Fruit fly (Drosophila melanogaster) whole organism, embryonic: ENCODE results near the gene CG14450.
A peak's percentile ranks its signal among the peaks of the same experiment; 100 is the strongest.

Source experiments
- Ada2b ChIP-seq: fragments of 200-800 bp; sonication (Bioruptor generic); IDR thresholded peaks from 2 replicates; pipeline ENCODE4 v1.3.6; 2022; ENCODE audit warnings: missing biosample characterization, missing genetic modification characterization
- BEAF-32 ChIP-seq: fragments of 200-800 bp; sonication (Bioruptor generic); optimal IDR thresholded peaks from 3 replicates; lab custom pipeline; 2017; ENCODE audit warnings: missing biosample characterization, missing genetic modification characterization, mild to moderate bottlenecking, moderate library complexity, missing genetic modification reagents
- BtbVII ChIP-seq: fragments of 200-800 bp; sonication (Bioruptor generic); optimal IDR thresholded peaks from 3 replicates; lab custom pipeline; 2017; ENCODE audit warnings: missing biosample characterization, mild to moderate bottlenecking, missing genetic modification characterization
- CG10959 ChIP-seq: fragments of 200-800 bp; sonication (Bioruptor generic); IDR thresholded peaks from 2 replicates; pipeline ENCODE4 v1.3.6; 2022; ENCODE audit warnings: missing biosample characterization, missing genetic modification characterization
- CG11504 ChIP-seq: fragments of 200-800 bp; sonication (Bioruptor generic); optimal IDR thresholded peaks from 3 replicates; lab custom pipeline; 2019; ENCODE audit warnings: missing biosample characterization, mild to moderate bottlenecking, missing genetic modification characterization, moderate library complexity
- CG12769 ChIP-seq: fragments of 200-800 bp; sonication (Bioruptor generic); optimal IDR thresholded peaks from 2 replicates; lab custom pipeline; 2019; ENCODE audit warnings: missing biosample characterization, mild to moderate bottlenecking, missing genetic modification characterization, moderate library complexity
- CG12942 ChIP-seq: fragments of 200-800 bp; sonication (Bioruptor generic); optimal IDR thresholded peaks from 3 replicates; lab custom pipeline; 2016; ENCODE audit warnings: missing biosample characterization, missing genetic modification characterization
- CG14050 ChIP-seq: fragments of 200-800 bp; sonication (Bioruptor generic); IDR thresholded peaks from 3 replicates; pipeline ENCODE4 v1.3.6; 2022; ENCODE audit warnings: missing biosample characterization, missing genetic modification characterization
- CG18619 ChIP-seq: fragments of 200-800 bp; sonication (Bioruptor generic); optimal IDR thresholded peaks from 3 replicates; lab custom pipeline; 2017; ENCODE audit warnings: missing biosample characterization, mild to moderate bottlenecking, missing genetic modification characterization
- CG2120 ChIP-seq: fragments of 200-800 bp; sonication (Bioruptor generic); optimal IDR thresholded peaks from 3 replicates; lab custom pipeline; 2016; ENCODE audit warnings: missing biosample characterization, missing genetic modification characterization
- CG2129 ChIP-seq: fragments of 200-800 bp; sonication (Bioruptor generic); IDR thresholded peaks from 2 replicates; pipeline ENCODE4 v1.3.6; 2022; ENCODE audit warnings: missing biosample characterization, missing genetic modification characterization; ENCODE audit not compliant: partially characterized antibody
- CG30020 ChIP-seq: fragments of 200-800 bp; optimal IDR thresholded peaks from 2 replicates; lab custom pipeline; 2019; ENCODE audit warnings: missing biosample characterization, mild to moderate bottlenecking, missing genetic modification characterization, moderate library complexity
- CG30403 ChIP-seq: fragments of 200-800 bp; sonication (Bioruptor generic); optimal IDR thresholded peaks from 3 replicates; lab custom pipeline; 2016; ENCODE audit warnings: missing biosample characterization, missing genetic modification characterization
- CG30431 ChIP-seq: fragments of 200-800 bp; sonication (Bioruptor generic); optimal IDR thresholded peaks from 2 replicates; lab custom pipeline; 2017; ENCODE audit warnings: missing biosample characterization, missing genetic modification characterization
- CG34224 ChIP-seq: fragments of 200-800 bp; sonication (Bioruptor generic); IDR thresholded peaks from 3 replicates; pipeline ENCODE4 v1.3.6; 2022; ENCODE audit warnings: missing biosample characterization, missing genetic modification characterization; ENCODE audit not compliant: partially characterized antibody
- CG34376 ChIP-seq: fragments of 200-800 bp; sonication (Bioruptor generic); optimal IDR thresholded peaks from 2 replicates; lab custom pipeline; 2018; ENCODE audit warnings: missing biosample characterization, mild to moderate bottlenecking, missing genetic modification characterization
- CG3847 ChIP-seq: fragments of 200-800 bp; sonication (Bioruptor generic); IDR thresholded peaks from 2 replicates; pipeline ENCODE4 v1.3.6; 2022; ENCODE audit warnings: missing biosample characterization, missing genetic modification characterization
- CG43689 ChIP-seq: fragments of 200-800 bp; sonication (Bioruptor generic); IDR thresholded peaks from 2 replicates; pipeline ENCODE4 v1.3.6; 2022; ENCODE audit warnings: missing biosample characterization, missing genetic modification characterization
- CG4424 ChIP-seq: fragments of 200-800 bp; sonication (Bioruptor generic); optimal IDR thresholded peaks from 3 replicates; lab custom pipeline; 2016; ENCODE audit warnings: missing biosample characterization, missing genetic modification characterization
- CG5180 ChIP-seq: fragments of 200-800 bp; sonication (Bioruptor generic); optimal IDR thresholded peaks from 3 replicates; lab custom pipeline; 2017; ENCODE audit warnings: missing biosample characterization, missing genetic modification characterization, mild to moderate bottlenecking, moderate library complexity, missing genetic modification reagents
- CG6272 ChIP-seq: fragments of 200-800 bp; sonication (Bioruptor generic); IDR thresholded peaks from 2 replicates; pipeline ENCODE4 v1.3.6; 2022; ENCODE audit warnings: missing biosample characterization, missing genetic modification characterization
- CG6765 ChIP-seq: fragments of 200-800 bp; sonication (Bioruptor generic); optimal IDR thresholded peaks from 3 replicates; lab custom pipeline; 2017; ENCODE audit warnings: missing biosample characterization, mild to moderate bottlenecking, missing genetic modification characterization
- CG6791 ChIP-seq: fragments of 200-800 bp; sonication (Bioruptor generic); IDR thresholded peaks from 3 replicates; pipeline ENCODE4 v1.3.6; 2022; ENCODE audit warnings: missing biosample characterization, missing genetic modification characterization; ENCODE audit not compliant: partially characterized antibody
- CG7372 ChIP-seq: fragments of 200-800 bp; sonication (Bioruptor generic); IDR thresholded peaks from 2 replicates; pipeline ENCODE4 v1.3.6; 2022; ENCODE audit warnings: missing biosample characterization, missing genetic modification characterization
- CG7839 ChIP-seq: fragments of 200-800 bp; sonication (Bioruptor generic); optimal IDR thresholded peaks from 3 replicates; lab custom pipeline; 2018; ENCODE audit warnings: missing biosample characterization, mild to moderate bottlenecking, missing genetic modification characterization, moderate library complexity
- CG8478 ChIP-seq: fragments of >200 bp; optimal IDR thresholded peaks from 2 replicates; lab custom pipeline; 2018
- Dek ChIP-seq: fragments of 200-800 bp; sonication (Bioruptor generic); optimal IDR thresholded peaks from 3 replicates; lab custom pipeline; 2019; ENCODE audit warnings: missing biosample characterization, mild to moderate bottlenecking, missing genetic modification characterization, moderate library complexity
- Gug ChIP-seq: fragments of 200-800 bp; sonication (Bioruptor generic); IDR thresholded peaks from 4 replicates; pipeline ENCODE4 v1.3.6; 2022; ENCODE audit warnings: missing biosample characterization, missing genetic modification characterization
- HmgD ChIP-seq: fragments of 200-800 bp; sonication (Bioruptor generic); optimal IDR thresholded peaks from 3 replicates; lab custom pipeline; 2016; ENCODE audit warnings: missing biosample characterization, missing genetic modification characterization
- Hr39 ChIP-seq: fragments of >200 bp; optimal IDR thresholded peaks from 2 replicates; lab custom pipeline; 2017
- Hr78 ChIP-seq, 2 experiments: fragments of 200-800 bp in 1 of 2; fragments of >200 bp in 1 of 2; sonication (Bioruptor generic) in 1 of 2; optimal IDR thresholded peaks; 2 replicates each; lab custom pipeline; 2017 to 2019; ENCODE audit warnings: missing biosample characterization in 2 of 2, missing genetic modification characterization in 2 of 2, mild to moderate bottlenecking in 1 of 2, moderate library complexity in 1 of 2
- Ptx1 ChIP-seq: fragments of 200-800 bp; sonication (Bioruptor generic); IDR thresholded peaks from 2 replicates; pipeline ENCODE4 v1.3.6; 2022; ENCODE audit warnings: missing biosample characterization, missing genetic modification characterization
- Tbp ChIP-seq: fragments of >200 bp; optimal IDR thresholded peaks from 2 replicates; lab custom pipeline; 2018; ENCODE audit warnings: missing biosample characterization, missing genetic modification characterization
- Usf ChIP-seq: fragments of 200-800 bp; sonication (Bioruptor generic); optimal IDR thresholded peaks from 2 replicates; lab custom pipeline; 2017; ENCODE audit warnings: missing genotype, missing biosample characterization, missing genetic modification characterization
- Xrp1 ChIP-seq: fragments of 200-800 bp; sonication (Bioruptor generic); IDR thresholded peaks from 2 replicates; pipeline ENCODE4 v1.3.6; 2022; ENCODE audit warnings: missing biosample characterization, missing genetic modification characterization
- ab ChIP-seq: fragments of 200-800 bp; sonication (Bioruptor generic); optimal IDR thresholded peaks from 2 replicates; lab custom pipeline; 2016; ENCODE audit warnings: missing biosample characterization, missing genetic modification characterization
- abd-A ChIP-seq: fragments of 200-800 bp; sonication (Bioruptor generic); optimal IDR thresholded peaks from 3 replicates; lab custom pipeline; 2019; ENCODE audit warnings: missing biosample characterization, mild to moderate bottlenecking, missing genetic modification characterization, moderate library complexity
- ase ChIP-seq: fragments of 200-800 bp; sonication (Bioruptor generic); IDR thresholded peaks from 3 replicates; pipeline ENCODE4 v1.3.6; 2022; ENCODE audit warnings: missing biosample characterization, missing genetic modification characterization
- chm ChIP-seq: fragments of 200-800 bp; sonication (Bioruptor generic); IDR thresholded peaks from 2 replicates; pipeline ENCODE4 v1.3.6; 2022; ENCODE audit warnings: missing biosample characterization, missing genetic modification characterization
- ems ChIP-seq: fragments of 200-800 bp; sonication (Bioruptor generic); optimal IDR thresholded peaks from 3 replicates; lab custom pipeline; 2016; ENCODE audit warnings: missing biosample characterization, missing genetic modification characterization
- eyg ChIP-seq: fragments of 200-800 bp; sonication (Bioruptor generic); optimal IDR thresholded peaks from 3 replicates; lab custom pipeline; 2016; ENCODE audit warnings: missing biosample characterization, missing genetic modification characterization
- klu ChIP-seq: fragments of 200-800 bp; sonication (Bioruptor generic); IDR thresholded peaks from 2 replicates; pipeline ENCODE4 v1.3.6; 2022; ENCODE audit warnings: missing biosample characterization, missing genetic modification characterization
- kni ChIP-seq: fragments of 200-800 bp; sonication (Bioruptor generic); optimal IDR thresholded peaks from 3 replicates; lab custom pipeline; 2017; ENCODE audit warnings: mild to moderate bottlenecking, missing biosample characterization, missing genetic modification reagents, missing genetic modification characterization
- odd ChIP-seq: fragments of 200-800 bp; sonication (Bioruptor generic); optimal IDR thresholded peaks from 2 replicates; lab custom pipeline; 2017; ENCODE audit warnings: missing biosample characterization, mild to moderate bottlenecking, missing genetic modification characterization
- org-1 ChIP-seq: fragments of 200-800 bp; sonication (Bioruptor generic); optimal IDR thresholded peaks from 2 replicates; lab custom pipeline; 2017; ENCODE audit warnings: missing biosample characterization, missing genetic modification characterization
- ranshi ChIP-seq: fragments of 200-800 bp; sonication (Bioruptor generic); IDR thresholded peaks from 2 replicates; pipeline ENCODE4 v1.3.6; 2022; ENCODE audit warnings: missing biosample characterization, missing genetic modification characterization
- tll ChIP-seq, 2 experiments: fragments of 200-800 bp in 1 of 2; fragments of >200 bp in 1 of 2; sonication (Bioruptor generic) in 1 of 2; optimal IDR thresholded peaks; 2 replicates each; lab custom pipeline; 2017 to 2019; ENCODE audit warnings: missing biosample characterization in 2 of 2, missing genetic modification characterization in 2 of 2, mild to moderate bottlenecking in 1 of 2, moderate library complexity in 1 of 2
- yki ChIP-seq: fragments of >200 bp; optimal IDR thresholded peaks from 3 replicates; lab custom pipeline; 2018
- zf30C ChIP-seq: fragments of 200-800 bp; sonication (Bioruptor generic); optimal IDR thresholded peaks from 3 replicates; lab custom pipeline; 2018; ENCODE audit warnings: missing biosample characterization, mild to moderate bottlenecking, missing genetic modification characterization
- zfh1 ChIP-seq: fragments of 200-800 bp; sonication (Bioruptor generic); IDR thresholded peaks from 3 replicates; pipeline ENCODE4 v1.3.6; 2022; ENCODE audit warnings: missing biosample characterization, missing genetic modification characterization

CG14450 gene

DNA sequence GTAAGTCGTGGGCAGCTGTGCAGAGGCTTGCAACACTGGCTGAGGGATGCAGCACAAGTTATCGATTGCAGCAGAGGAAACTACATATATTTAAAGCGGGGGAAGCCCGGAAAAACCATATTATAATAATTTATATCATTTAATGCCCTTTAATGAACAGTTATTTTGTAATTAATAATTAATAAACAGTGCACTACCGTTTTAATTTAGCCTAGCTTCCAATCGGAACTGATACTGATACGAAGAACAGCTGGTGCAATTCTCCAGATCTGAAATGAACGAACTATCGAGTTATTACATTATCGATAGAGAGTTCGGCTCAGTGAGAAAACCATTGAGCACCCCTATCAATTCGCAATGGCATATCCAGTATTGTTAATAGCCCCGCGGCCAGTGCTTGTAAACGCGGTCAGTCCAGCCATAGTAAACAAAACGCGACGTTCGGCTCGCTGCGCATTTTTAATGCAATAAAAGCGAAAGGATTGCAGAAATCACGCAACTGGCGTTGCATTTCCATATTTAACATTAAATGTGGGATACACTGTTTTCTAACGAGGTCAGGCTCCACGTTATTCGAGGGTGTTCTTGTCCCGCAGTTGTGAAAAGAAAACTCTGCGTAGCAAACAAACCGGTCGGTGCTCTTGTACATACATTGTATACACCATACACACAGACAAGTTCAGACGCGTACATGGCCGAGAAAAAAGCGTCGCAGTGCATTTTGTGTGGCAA, 14.0 kb upstream of the CG14450 start, which contains the start of gene CG7369 (continued):
- TF ChIP-seq CG3847 (GFP tag; lab: Robert Waterston, UW), result peak; percentile 91
- TF ChIP-seq kni (GFP tag; lab: Kevin White, UChicago), result peak; percentile 64
- TF ChIP-seq CG8478 (lab: Kevin White, UChicago), result no peak
- peak; percentile 67 for TF ChIP-seq CG30431 (GFP tag; lab: Kevin White, UChicago)
- peak; percentile 58 for TF ChIP-seq Hr39
- peak; percentile 76 for TF ChIP-seq CG2129 (GFP tag; lab: Robert Waterston, UW)
- no peak for TF ChIP-seq CG43689 (GFP tag; lab: Robert Waterston, UW)
- peak; percentile 78 for TF ChIP-seq Xrp1
- TF ChIP-seq Hr78 (GFP tag; optimal IDR thresholded peaks at IDR 0.05; lab: Kevin White, UChicago), result peak in 1 of 2 experiments; percentile 11
- TF ChIP-seq BtbVII (GFP tag; lab: Kevin White, UChicago), result peak; percentile 81
- TF ChIP-seq Ptx1 (GFP tag; lab: Robert Waterston, UW), result peak; percentile 85
- TF ChIP-seq CG34376 (GFP tag; lab: Kevin White, UChicago), result peak; percentile 83
- peak; percentile 59; the same call in 2 of the 3 replicates for TF ChIP-seq CG34224
- peak; percentile 82 for TF ChIP-seq Usf (GFP tag; lab: Kevin White, UChicago)
- peak; percentile 92 for TF ChIP-seq CG2120 (GFP tag; lab: Kevin White, UChicago)
- TF ChIP-seq CG11504 (tag; lab: Kevin White, UChicago), result peak; percentile 82
- TF ChIP-seq CG5180 (GFP tag; lab: Kevin White, UChicago), result peak; percentile 17
- peak; percentile 51 for TF ChIP-seq CG12769 (tag; lab: Kevin White, UChicago)
- peak; percentile 78 for TF ChIP-seq odd (GFP tag; lab: Kevin White, UChicago)
- no peak for TF ChIP-seq yki (lab: Kevin White, UChicago)
- TF ChIP-seq chm (GFP tag; lab: Robert Waterston, UW), result peak; percentile 84
- TF ChIP-seq Tbp, result no peak
- TF ChIP-seq abd-A (tag; lab: Kevin White, UChicago), result no peak
- TF ChIP-seq ranshi (GFP tag; lab: Robert Waterston, UW), result peak; percentile 68; the same call in 1 of the 2 replicates
- TF ChIP-seq Gug (GFP tag; lab: Robert Waterston, UW), result peak; percentile 79
- TF ChIP-seq eyg (GFP tag; lab: Kevin White, UChicago), result peak; percentile 36
- TF ChIP-seq tll (GFP tag; optimal IDR thresholded peaks at IDR 0.05; lab: Kevin White, UChicago), result peak; percentile 49 to 84
- peak; percentile 68 for TF ChIP-seq CG10959
- TF ChIP-seq CG6791, result peak; percentile 57; the same call in 2 of the 3 replicates
- peak; percentile 25 for TF ChIP-seq org-1
- TF ChIP-seq ab, result peak; percentile 43
- TF ChIP-seq CG18619 (GFP tag; lab: Kevin White, UChicago), result peak; percentile 89
- TF ChIP-seq HmgD (GFP tag; lab: Kevin White, UChicago), result no peak
- peak; percentile 57 for TF ChIP-seq ems (GFP tag; lab: Kevin White, UChicago)
- peak; percentile 74 for TF ChIP-seq Ada2b (GFP tag; lab: Robert Waterston, UW)
- peak; percentile 90 for TF ChIP-seq CG4424 (GFP tag; lab: Kevin White, UChicago)
- TF ChIP-seq CG7372 (GFP tag; lab: Robert Waterston, UW), result peak; percentile 82
- peak; percentile 51 for TF ChIP-seq CG6765 (GFP tag; lab: Kevin White, UChicago)
- TF ChIP-seq klu (GFP tag; lab: Robert Waterston, UW), result peak; percentile 64; the same call in 1 of the 2 replicates
- TF ChIP-seq CG6272 (GFP tag; lab: Robert Waterston, UW), result peak; percentile 75
- peak; percentile 82 for TF ChIP-seq Dek (tag; lab: Kevin White, UChicago)
- peak; percentile 68 for TF ChIP-seq ase
- TF ChIP-seq zfh1, result peak; percentile 47; the same call in 2 of the 3 replicates
- TF ChIP-seq CG12942, result peak; percentile 81
- peak; percentile 86 for TF ChIP-seq CG30020
- TF ChIP-seq zf30C (GFP tag; lab: Kevin White, UChicago), result no peak
- peak; percentile 91 for TF ChIP-seq BEAF-32 (GFP tag; lab: Kevin White, UChicago)
- TF ChIP-seq CG14050 (GFP tag; lab: Robert Waterston, UW), result peak; percentile 52; the same call in 2 of the 3 replicates
- peak; percentile 75 for TF ChIP-seq CG7839
- peak; percentile 96 for TF ChIP-seq CG30403
